Worm (Caenorhabditis elegans) whole organism, early embryonic: ENCODE results near the gene sgcb-1.

ENCODE experiments used
- B0310.2 ChIP-seq: sonication (generic microtip); optimal IDR thresholded peaks from 2 replicates; lab custom pipeline; 2016; ENCODE audit warnings: mild to moderate bottlenecking, missing genetic modification characterization, missing compliant biosample characterization
- F13C5.2 ChIP-seq: sonication (generic microtip); optimal IDR thresholded peaks from 2 replicates; lab custom pipeline; 2017; ENCODE audit warnings: mild to moderate bottlenecking, missing genetic modification characterization, inconsistent platforms, missing compliant biosample characterization
- aly-1 ChIP-seq: sonication (generic microtip); optimal IDR thresholded peaks from 2 replicates; lab custom pipeline; 2016; ENCODE audit warnings: missing genetic modification characterization, missing compliant biosample characterization
- ama-1 ChIP-seq: fragments of 150-350 bp; optimal IDR thresholded peaks from 2 replicates; lab custom pipeline; 2014
- ceh-13 ChIP-seq: fragments of 200-800 bp; sonication (Bioruptor generic); optimal IDR thresholded peaks from 2 replicates; lab custom pipeline; 2018; ENCODE audit warnings: mild to moderate bottlenecking, missing genetic modification characterization, missing compliant biosample characterization
- ceh-36 ChIP-seq: sonication (generic microtip); optimal IDR thresholded peaks from 2 replicates; lab custom pipeline; 2016; ENCODE audit warnings: missing genetic modification characterization, inconsistent platforms, missing compliant biosample characterization
- ets-7 ChIP-seq: sonication (generic microtip); optimal IDR thresholded peaks from 2 replicates; lab custom pipeline; 2016; ENCODE audit warnings: missing genotype, missing genetic modification characterization, missing compliant biosample characterization
- flt-1 ChIP-seq: fragments of 200-800 bp; sonication (Bioruptor generic); IDR thresholded peaks from 2 replicates; pipeline ENCODE4 v1.3.6; 2022; ENCODE audit warnings: missing genetic modification characterization, missing compliant biosample characterization
- hmbx-1 ChIP-seq: sonication (generic microtip); optimal IDR thresholded peaks from 2 replicates; lab custom pipeline; 2016; ENCODE audit warnings: mild to moderate bottlenecking, missing genetic modification characterization, missing compliant biosample characterization
- hmg-4 ChIP-seq: fragments of 200-800 bp; sonication (Bioruptor generic); optimal IDR thresholded peaks from 2 replicates; lab custom pipeline; 2018; ENCODE audit warnings: mild to moderate bottlenecking, missing genetic modification characterization, missing compliant biosample characterization
- hnd-1 ChIP-seq: sonication (generic microtip); optimal IDR thresholded peaks from 2 replicates; lab custom pipeline; 2016; ENCODE audit warnings: missing genetic modification characterization, missing compliant biosample characterization
- pes-1 ChIP-seq: fragments of 200-800 bp; sonication (Bioruptor generic); IDR thresholded peaks from 2 replicates; pipeline ENCODE4 v1.3.6; 2022; ENCODE audit warnings: missing genetic modification reagents, missing genetic modification characterization, missing compliant biosample characterization
- scrt-1 ChIP-seq: fragments of 200-800 bp; sonication (Bioruptor generic); IDR thresholded peaks from 2 replicates; pipeline ENCODE4 v1.3.6; 2022; ENCODE audit warnings: missing genetic modification characterization, missing compliant biosample characterization
- sea-1 ChIP-seq: fragments of 200-800 bp; sonication (Bioruptor generic); conservative IDR thresholded peaks from 2 replicates; pipeline ENCODE4 v1.3.6; 2022; ENCODE audit warnings: missing genetic modification characterization, missing compliant biosample characterization
- tbx-11 ChIP-seq: fragments of 200-800 bp; sonication (Bioruptor generic); IDR thresholded peaks from 2 replicates; pipeline ENCODE4 v1.3.6; 2022; ENCODE audit warnings: missing genetic modification characterization, missing compliant biosample characterization
- tbx-37 ChIP-seq: fragments of 200-800 bp; sonication (Bioruptor generic); conservative IDR thresholded peaks from 2 replicates; pipeline ENCODE4 v1.3.6; 2022; ENCODE audit warnings: missing genetic modification reagents, missing genetic modification characterization, missing compliant biosample characterization
- tra-4 ChIP-seq: sonication (generic microtip); optimal IDR thresholded peaks from 2 replicates; lab custom pipeline; 2017; ENCODE audit warnings: missing genetic modification characterization, missing compliant biosample characterization

sgcb-1 gene

DNA sequence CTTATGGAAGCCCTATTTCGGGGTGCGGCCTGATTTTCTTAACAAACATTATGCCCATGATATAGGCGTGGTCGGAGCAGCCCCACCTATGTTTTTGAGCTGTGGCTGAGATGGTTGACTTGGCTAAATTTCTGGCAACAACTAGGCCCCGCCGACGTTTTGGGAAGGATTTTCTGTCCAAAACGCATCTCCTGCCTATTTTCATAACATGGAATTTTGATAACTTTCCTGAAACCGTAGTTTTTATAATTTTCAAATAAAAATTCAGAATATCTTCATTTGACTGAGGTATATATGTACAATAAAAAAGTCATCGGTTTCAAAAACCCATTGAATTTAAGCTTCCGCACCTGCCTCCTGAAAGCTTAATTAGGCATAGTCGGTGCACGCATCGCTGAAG, 4.9 kb upstream of the sgcb-1 start:
- TF ChIP-seq flt-1 (GFP tag; lab: Robert Waterston, UW) (no peak), hmbx-1 (tag; lab: Kevin White, UChicago) (no peak), aly-1 (no peak), scrt-1 (GFP tag; lab: Robert Waterston, UW) (no peak), B0310.2 (no peak), hnd-1 (tag; lab: Kevin White, UChicago) (no peak), tbx-37 (no peak), ama-1 (lab: Kevin White, UChicago) (no peak), hmg-4 (no peak), ets-7 (tag; lab: Kevin White, UChicago) (no peak)

DNA sequence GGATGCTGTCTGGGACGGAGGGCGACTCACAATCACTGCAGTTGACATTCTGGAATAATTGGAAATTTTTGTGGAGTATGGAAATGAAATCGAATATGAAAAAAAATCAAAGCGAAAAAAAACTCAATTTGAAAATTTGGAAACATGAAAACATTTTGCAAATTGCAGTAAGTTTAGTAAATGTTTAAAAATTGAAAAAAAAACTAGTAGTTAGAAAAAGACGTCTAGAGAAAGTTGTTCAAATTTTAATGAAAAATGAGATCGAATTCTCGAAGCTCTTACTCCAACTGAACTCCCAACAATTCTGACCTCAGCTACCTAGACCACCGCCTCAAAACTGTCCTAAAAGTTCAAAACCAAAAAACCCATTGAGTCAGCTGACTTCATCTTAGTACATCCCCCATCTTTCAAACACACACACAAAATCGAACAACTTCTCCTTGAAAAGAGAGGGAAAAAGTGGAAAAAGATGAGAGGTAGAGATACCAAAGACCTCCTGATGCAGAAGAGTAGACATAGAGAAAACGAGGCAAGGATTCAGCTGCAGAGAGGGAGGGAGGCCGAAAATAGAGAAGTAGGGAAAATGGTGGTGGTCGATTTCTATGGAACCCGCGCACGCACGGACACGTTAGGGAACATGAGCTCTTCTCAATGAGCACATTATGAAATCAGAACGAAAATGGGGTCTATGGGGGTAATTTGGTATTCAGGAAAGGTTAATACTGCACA, 2.9 kb upstream of the sgcb-1 start, which contains the start of gene K01A2.10:
Gene K01A2.10, minus strand, starts transcription at position 51 of the 729 bp plus-strand sequence.
- TF ChIP-seq hmg-4 (peak; percentile 45), B0310.2 (no peak), sea-1 (no peak)

DNA sequence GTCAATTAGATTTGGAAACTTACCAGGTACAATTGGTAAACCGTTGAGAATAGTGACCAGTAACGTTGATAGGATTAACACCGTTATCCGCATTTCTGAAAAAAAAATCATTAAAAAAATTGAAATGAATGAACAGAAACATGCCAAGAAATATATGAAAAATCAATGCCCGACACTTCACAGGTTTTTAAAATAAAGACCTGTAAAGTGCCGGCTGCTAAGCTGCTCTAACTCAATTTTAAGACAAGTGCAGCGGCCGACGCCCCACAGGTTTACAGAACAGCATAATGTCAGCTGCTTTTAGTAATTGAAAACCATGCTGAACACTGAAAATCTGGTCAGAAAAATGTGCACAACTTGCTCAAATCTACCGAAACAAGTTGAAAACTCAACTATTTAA, 6.3 kb downstream of the sgcb-1 start, which contains the start of gene cbn-1:
Gene cbn-1, minus strand, starts transcription at position 101 of the 400 bp plus-strand sequence.
- TF ChIP-seq tbx-11 (GFP tag; lab: Robert Waterston, UW), result no peak
- TF ChIP-seq ceh-36 (tag; lab: Kevin White, UChicago), result no peak
- TF ChIP-seq sea-1, result no peak
- TF ChIP-seq scrt-1 (GFP tag; lab: Robert Waterston, UW), result no peak
- TF ChIP-seq flt-1 (GFP tag; lab: Robert Waterston, UW), result no peak
- TF ChIP-seq pes-1 (GFP tag; lab: Robert Waterston, UW), result no peak
- no peak for TF ChIP-seq ama-1 (lab: Kevin White, UChicago)
- no peak for TF ChIP-seq ceh-13 (GFP tag; lab: Kevin White, UChicago)
- no peak for TF ChIP-seq tbx-37
- no peak for TF ChIP-seq hmbx-1 (tag; lab: Kevin White, UChicago)
- no peak for TF ChIP-seq F13C5.2 (tag; lab: Kevin White, UChicago)

DNA sequence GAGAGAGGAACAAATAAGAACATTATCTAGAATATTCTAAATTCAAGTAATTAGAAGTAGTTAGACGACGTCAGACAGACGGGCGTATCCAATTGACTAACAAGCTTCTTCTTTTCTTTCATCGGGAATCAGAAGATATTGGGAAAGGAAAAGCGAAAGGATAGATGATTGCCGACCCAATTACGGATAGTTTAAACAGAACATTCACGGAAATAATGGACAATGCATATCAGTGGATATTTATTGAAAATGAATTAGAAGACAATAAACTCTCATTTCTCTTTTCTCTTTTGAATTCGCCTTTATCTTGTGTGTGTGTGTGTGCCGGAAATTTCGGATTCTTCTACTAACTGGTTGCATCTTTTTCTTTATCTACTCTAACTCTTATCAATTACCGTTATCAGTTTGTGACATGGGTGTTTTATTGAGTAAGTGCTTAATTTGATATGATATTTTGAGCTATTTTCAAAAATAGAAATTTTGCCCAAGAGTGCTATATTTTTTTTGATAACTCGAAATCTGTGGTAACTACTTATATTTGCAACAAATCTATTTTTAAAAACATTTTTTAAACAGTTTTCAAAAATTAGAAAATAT, 7.9 kb downstream of the sgcb-1 start:
- TF ChIP-seq ceh-13 (GFP tag; lab: Kevin White, UChicago) (no peak), pes-1 (GFP tag; lab: Robert Waterston, UW) (no peak), ceh-36 (tag; lab: Kevin White, UChicago) (no peak), B0310.2 (no peak), hnd-1 (tag; lab: Kevin White, UChicago) (no peak), F13C5.2 (tag; lab: Kevin White, UChicago) (no peak), sea-1 (no peak), aly-1 (no peak), tbx-11 (GFP tag; lab: Robert Waterston, UW) (no peak), flt-1 (GFP tag; lab: Robert Waterston, UW) (no peak), scrt-1 (GFP tag; lab: Robert Waterston, UW) (no peak), ama-1 (lab: Kevin White, UChicago) (no peak), tbx-37 (no peak)

DNA sequence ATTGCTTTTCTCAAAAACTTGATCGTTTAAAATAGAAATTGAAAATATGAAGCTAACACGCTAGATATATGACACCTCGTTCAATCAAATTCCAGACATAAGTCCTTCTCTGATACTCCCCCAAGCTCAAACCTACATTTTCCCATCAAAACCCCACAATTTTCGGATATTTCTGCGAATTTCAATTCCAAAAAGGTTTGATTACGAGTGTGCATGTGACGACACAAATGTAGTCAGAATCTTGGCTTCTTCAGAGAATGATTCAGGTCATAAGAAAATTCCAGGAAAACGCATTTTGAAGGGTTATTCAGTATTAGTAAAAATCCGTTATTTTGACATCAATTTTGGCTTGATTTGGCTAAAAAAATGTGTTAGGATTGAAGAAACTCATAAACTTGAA, 8.7 kb downstream of the sgcb-1 start:
- no peak for TF ChIP-seq scrt-1 (GFP tag; lab: Robert Waterston, UW)
- TF ChIP-seq F13C5.2 (tag; lab: Kevin White, UChicago), result no peak
- no peak for TF ChIP-seq ama-1 (lab: Kevin White, UChicago)
- no peak for TF ChIP-seq ets-7 (tag; lab: Kevin White, UChicago)
- TF ChIP-seq flt-1 (GFP tag; lab: Robert Waterston, UW), result no peak
- TF ChIP-seq tra-4 (tag; lab: Kevin White, UChicago), result no peak
- no peak for TF ChIP-seq ceh-36 (tag; lab: Kevin White, UChicago)
- TF ChIP-seq aly-1, result no peak
- no peak for TF ChIP-seq hnd-1 (tag; lab: Kevin White, UChicago)
- no peak for TF ChIP-seq sea-1
- TF ChIP-seq tbx-37, result no peak
- TF ChIP-seq pes-1 (GFP tag; lab: Robert Waterston, UW), result no peak
- TF ChIP-seq tbx-11 (GFP tag; lab: Robert Waterston, UW), result no peak
- TF ChIP-seq B0310.2, result no peak
- TF ChIP-seq ceh-13 (GFP tag; lab: Kevin White, UChicago), result no peak
- TF ChIP-seq hmbx-1 (tag; lab: Kevin White, UChicago), result no peak
- TF ChIP-seq hmg-4, result no peak

DNA sequence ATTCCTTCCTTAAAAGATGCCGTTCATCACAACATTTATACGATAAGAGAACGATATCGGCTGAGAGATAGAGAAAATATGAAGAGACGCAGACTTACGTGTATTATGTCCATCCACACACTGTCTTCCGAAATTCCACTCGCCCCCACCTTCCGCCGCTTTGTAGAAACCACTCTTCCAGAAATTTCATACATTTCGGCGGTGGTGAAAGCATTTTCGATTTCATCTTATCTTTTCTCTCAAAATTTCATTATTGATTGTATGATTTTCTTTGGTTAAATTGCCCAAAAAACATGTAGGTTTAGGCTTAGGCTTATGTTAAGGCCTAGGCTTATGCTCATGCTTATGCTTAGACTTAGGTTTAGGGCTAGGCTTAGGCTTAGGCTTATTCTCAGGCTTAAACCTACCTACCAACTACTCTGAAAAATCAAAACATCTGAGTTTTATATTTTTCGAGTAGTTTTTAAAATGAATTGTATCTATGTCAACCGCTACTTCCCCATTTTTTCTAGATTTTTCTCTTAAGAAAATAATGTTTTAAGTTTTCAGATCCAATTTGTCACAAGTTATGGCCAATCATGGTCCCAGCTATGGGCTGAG, 11.2 kb downstream of the sgcb-1 start, which contains the start of gene cpn-2:
Gene cpn-2, plus strand, starts transcription at position 550 of the 600 bp plus-strand sequence.
- TF ChIP-seq ets-7 (tag; lab: Kevin White, UChicago) (no peak), ama-1 (lab: Kevin White, UChicago) (no peak), sea-1 (no peak), ceh-36 (tag; lab: Kevin White, UChicago) (no peak), pes-1 (GFP tag; lab: Robert Waterston, UW) (no peak), B0310.2 (no peak), tbx-11 (GFP tag; lab: Robert Waterston, UW) (no peak), tra-4 (tag; lab: Kevin White, UChicago) (no peak), scrt-1 (GFP tag; lab: Robert Waterston, UW) (no peak), hnd-1 (tag; lab: Kevin White, UChicago) (no peak), aly-1 (no peak), flt-1 (GFP tag; lab: Robert Waterston, UW) (no peak), F13C5.2 (tag; lab: Kevin White, UChicago) (no peak), hmbx-1 (tag; lab: Kevin White, UChicago) (no peak), hmg-4 (no peak), tbx-37 (no peak), ceh-13 (GFP tag; lab: Kevin White, UChicago) (no peak)

DNA sequence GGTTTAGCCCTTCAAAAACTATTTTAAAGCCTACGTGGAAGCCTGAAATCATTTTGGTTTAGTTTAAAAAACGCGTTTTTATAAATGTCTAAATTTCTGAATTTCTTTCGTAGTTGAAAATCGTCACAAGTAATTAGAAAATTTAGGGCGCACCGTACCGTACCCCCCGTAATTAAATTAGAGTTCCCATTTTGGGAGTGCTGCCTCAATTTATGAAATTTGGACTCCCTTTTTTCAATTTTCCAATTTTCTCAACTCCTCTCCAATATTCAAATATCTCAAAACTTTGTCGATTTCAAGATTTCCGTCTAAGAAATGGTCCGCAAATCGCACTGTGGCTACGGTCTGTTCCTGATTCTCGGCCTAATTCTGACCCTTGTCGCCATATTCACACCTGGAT, 14.1 kb downstream of the sgcb-1 start, which contains the start of gene clc-31:
Gene clc-31, plus strand, starts transcription at position 301 of the 400 bp plus-strand sequence.
- no peak for TF ChIP-seq sea-1
- TF ChIP-seq ceh-13 (GFP tag; lab: Kevin White, UChicago), result no peak
